Fruit fly (Drosophila melanogaster) whole organism, embryonic: ENCODE measurements around the gene lva.

Experiments used
- Adf1 ChIP-seq: fragments of 200-800 bp; sonication (Bioruptor generic); IDR thresholded peaks from 2 replicates; pipeline ENCODE4 v1.3.6; 2022; ENCODE audit warnings: missing biosample characterization, missing genetic modification characterization
- BtbVII ChIP-seq: fragments of 200-800 bp; sonication (Bioruptor generic); optimal IDR thresholded peaks from 3 replicates; lab custom pipeline; 2017; ENCODE audit warnings: missing biosample characterization, mild to moderate bottlenecking, missing genetic modification characterization
- CG10267 ChIP-seq: fragments of 200-800 bp; sonication (Bioruptor generic); optimal IDR thresholded peaks from 2 replicates; lab custom pipeline; 2018; ENCODE audit warnings: missing biosample characterization, mild to moderate bottlenecking, missing genetic modification characterization, moderate library complexity
- CG11504 ChIP-seq: fragments of 200-800 bp; sonication (Bioruptor generic); optimal IDR thresholded peaks from 3 replicates; lab custom pipeline; 2019; ENCODE audit warnings: missing biosample characterization, mild to moderate bottlenecking, missing genetic modification characterization, moderate library complexity
- CG11695 ChIP-seq: fragments of 200-800 bp; sonication (Bioruptor generic); IDR thresholded peaks from 3 replicates; pipeline ENCODE4 v1.3.6; 2022; ENCODE audit warnings: missing biosample characterization, missing genetic modification characterization
- CG12299 ChIP-seq: fragments of 200-800 bp; sonication (Bioruptor generic); optimal IDR thresholded peaks from 2 replicates; lab custom pipeline; 2018; ENCODE audit warnings: missing biosample characterization, mild to moderate bottlenecking, missing genetic modification characterization
- CG13424 ChIP-seq: fragments of 200-800 bp; sonication (Bioruptor generic); optimal IDR thresholded peaks from 2 replicates; lab custom pipeline; 2019; ENCODE audit warnings: missing biosample characterization, mild to moderate bottlenecking, missing genetic modification characterization, moderate library complexity
- CG13894 ChIP-seq: fragments of 200-800 bp; sonication (Bioruptor generic); optimal IDR thresholded peaks from 3 replicates; lab custom pipeline; 2018; ENCODE audit warnings: missing biosample characterization, mild to moderate bottlenecking, missing genetic modification characterization, moderate library complexity
- CG14710 ChIP-seq: fragments of 200-800 bp; sonication (Bioruptor generic); optimal IDR thresholded peaks from 3 replicates; lab custom pipeline; 2019; ENCODE audit warnings: missing biosample characterization, mild to moderate bottlenecking, missing genetic modification characterization, moderate library complexity
- CG15011 ChIP-seq: fragments of 200-800 bp; sonication (Bioruptor generic); optimal IDR thresholded peaks from 3 replicates; lab custom pipeline; 2018; ENCODE audit warnings: missing biosample characterization, mild to moderate bottlenecking, missing genetic modification characterization
- CG15073 ChIP-seq: fragments of 200-800 bp; sonication (Bioruptor generic); optimal IDR thresholded peaks from 2 replicates; lab custom pipeline; 2016; ENCODE audit warnings: missing biosample characterization, missing genetic modification characterization
- CG1832 ChIP-seq: fragments of 200-800 bp; sonication (Bioruptor generic); optimal IDR thresholded peaks from 2 replicates; lab custom pipeline; 2017; ENCODE audit warnings: missing biosample characterization, mild to moderate bottlenecking, missing genetic modification characterization, inconsistent platforms
- CG2120 ChIP-seq: fragments of 200-800 bp; sonication (Bioruptor generic); optimal IDR thresholded peaks from 3 replicates; lab custom pipeline; 2016; ENCODE audit warnings: missing biosample characterization, missing genetic modification characterization
- CG2202 ChIP-seq: fragments of 200-800 bp; sonication (Bioruptor generic); optimal IDR thresholded peaks from 2 replicates; lab custom pipeline; 2018; ENCODE audit warnings: missing biosample characterization, mild to moderate bottlenecking, missing genetic modification characterization
- CG2712 ChIP-seq: fragments of 200-800 bp; optimal IDR thresholded peaks from 3 replicates; lab custom pipeline; 2019; ENCODE audit warnings: missing biosample characterization, mild to moderate bottlenecking, missing genetic modification characterization, moderate library complexity
- CG2875 ChIP-seq: fragments of 200-800 bp; sonication (Bioruptor generic); optimal IDR thresholded peaks from 2 replicates; lab custom pipeline; 2017; ENCODE audit warnings: missing biosample characterization, mild to moderate bottlenecking, missing genetic modification characterization, missing genetic modification reagents
- CG33557 ChIP-seq: fragments of 200-800 bp; sonication (Bioruptor generic); optimal IDR thresholded peaks from 2 replicates; lab custom pipeline; 2019; ENCODE audit warnings: missing biosample characterization, mild to moderate bottlenecking, missing genetic modification characterization, moderate library complexity
- CG5245 ChIP-seq: fragments of 200-800 bp; sonication (Bioruptor generic); optimal IDR thresholded peaks from 3 replicates; lab custom pipeline; 2016; ENCODE audit warnings: missing biosample characterization, missing genetic modification characterization
- CG6813 ChIP-seq: fragments of 200-800 bp; sonication (Bioruptor generic); optimal IDR thresholded peaks from 2 replicates; lab custom pipeline; 2017; ENCODE audit warnings: missing biosample characterization, missing genetic modification characterization, mild to moderate bottlenecking, moderate library complexity, missing genetic modification reagents
- Doc2 ChIP-seq: fragments of 200-800 bp; sonication (Bioruptor generic); IDR thresholded peaks from 2 replicates; pipeline ENCODE4 v1.3.6; 2022; ENCODE audit warnings: missing biosample characterization, missing genetic modification characterization
- Gsc ChIP-seq: fragments of 200-800 bp; sonication (Bioruptor generic); IDR thresholded peaks from 2 replicates; pipeline ENCODE4 v1.3.6; 2022; ENCODE audit warnings: missing biosample characterization, missing genetic modification characterization
- Tbp ChIP-seq: fragments of >200 bp; optimal IDR thresholded peaks from 2 replicates; lab custom pipeline; 2018; ENCODE audit warnings: missing biosample characterization, missing genetic modification characterization
- Trl ChIP-seq, 3 experiments: fragments of >200 bp in 2 of 3; fragments of 200-800 bp in 1 of 3; sonication (Bioruptor generic) in 1 of 3; optimal IDR thresholded peaks; 2 replicates in 1 of 3; 3 replicates in 2 of 3; lab custom pipeline; 2016 to 2017; ENCODE audit warnings: missing biosample characterization in 1 of 3, missing genetic modification characterization in 1 of 3
- Xrp1 ChIP-seq: fragments of 200-800 bp; sonication (Bioruptor generic); IDR thresholded peaks from 2 replicates; pipeline ENCODE4 v1.3.6; 2022; ENCODE audit warnings: missing biosample characterization, missing genetic modification characterization
- bab2 ChIP-seq: fragments of 200-800 bp; sonication (Bioruptor generic); optimal IDR thresholded peaks from 2 replicates; lab custom pipeline; 2016; ENCODE audit warnings: missing biosample characterization, missing genetic modification characterization
- btn ChIP-seq: fragments of 200-800 bp; sonication (Bioruptor generic); optimal IDR thresholded peaks from 2 replicates; lab custom pipeline; 2016; ENCODE audit warnings: missing biosample characterization, missing genetic modification characterization
- caup ChIP-seq: fragments of 200-800 bp; sonication (Bioruptor generic); optimal IDR thresholded peaks from 3 replicates; lab custom pipeline; 2017; ENCODE audit warnings: missing biosample characterization, mild to moderate bottlenecking, missing genetic modification characterization, moderate library complexity; ENCODE audit not compliant: severe bottlenecking
- chm ChIP-seq: fragments of 200-800 bp; sonication (Bioruptor generic); IDR thresholded peaks from 2 replicates; pipeline ENCODE4 v1.3.6; 2022; ENCODE audit warnings: missing biosample characterization, missing genetic modification characterization
- crp ChIP-seq, 2 experiments: fragments of 200-800 bp; sonication (Bioruptor generic); optimal IDR thresholded peaks; 2 replicates in 1 of 2; 3 replicates in 1 of 2; lab custom pipeline; 2017; ENCODE audit warnings: missing biosample characterization in 2 of 2, missing genetic modification characterization in 2 of 2, mild to moderate bottlenecking in 1 of 2, moderate library complexity in 1 of 2
- cwo ChIP-seq: fragments of 200-800 bp; sonication (Bioruptor generic); optimal IDR thresholded peaks from 3 replicates; lab custom pipeline; 2017; ENCODE audit warnings: missing biosample characterization, missing genetic modification characterization, mild to moderate bottlenecking, moderate library complexity, missing genetic modification reagents
- dmrt99B ChIP-seq: fragments of 200-800 bp; sonication (Bioruptor generic); optimal IDR thresholded peaks from 2 replicates; lab custom pipeline; 2018; ENCODE audit warnings: missing biosample characterization, mild to moderate bottlenecking, missing genetic modification characterization, moderate library complexity
- insv ChIP-seq, 2 experiments: fragments of 200-800 bp; sonication (Bioruptor generic); optimal IDR thresholded peaks; 3 replicates each; lab custom pipeline; 2016 to 2018; ENCODE audit warnings: missing biosample characterization in 2 of 2, missing genetic modification characterization in 2 of 2
- inv ChIP-seq: fragments of 200-800 bp; sonication (Bioruptor generic); IDR thresholded peaks from 2 replicates; pipeline ENCODE4 v1.3.6; 2022; ENCODE audit warnings: missing biosample characterization, missing genetic modification characterization; ENCODE audit not compliant: partially characterized antibody
- jing ChIP-seq: fragments of 200-800 bp; sonication (Bioruptor generic); optimal IDR thresholded peaks from 2 replicates; lab custom pipeline; 2018; ENCODE audit warnings: missing biosample characterization, mild to moderate bottlenecking, missing genetic modification characterization
- nerfin-1 ChIP-seq: fragments of 200-800 bp; sonication (Bioruptor generic); optimal IDR thresholded peaks from 3 replicates; lab custom pipeline; 2019; ENCODE audit warnings: missing biosample characterization, mild to moderate bottlenecking, missing genetic modification characterization, moderate library complexity
- org-1 ChIP-seq: fragments of 200-800 bp; sonication (Bioruptor generic); optimal IDR thresholded peaks from 2 replicates; lab custom pipeline; 2017; ENCODE audit warnings: missing biosample characterization, missing genetic modification characterization
- pb ChIP-seq: fragments of 200-800 bp; sonication (Bioruptor generic); optimal IDR thresholded peaks from 3 replicates; lab custom pipeline; 2016; ENCODE audit warnings: missing biosample characterization, missing genetic modification characterization
- pfk ChIP-seq: fragments of 200-800 bp; sonication (Bioruptor generic); optimal IDR thresholded peaks from 2 replicates; lab custom pipeline; 2018; ENCODE audit warnings: missing biosample characterization, mild to moderate bottlenecking, missing genetic modification characterization, moderate library complexity
- run ChIP-seq: fragments of 200-800 bp; sonication (Bioruptor generic); optimal IDR thresholded peaks from 3 replicates; lab custom pipeline; 2018; ENCODE audit warnings: missing biosample characterization, mild to moderate bottlenecking, missing genetic modification characterization
- sc ChIP-seq, 3 experiments: fragments of >200 bp in 2 of 3; fragments of 200-800 bp in 1 of 3; sonication (Bioruptor generic) in 1 of 3; optimal IDR thresholded peaks; 2 replicates in 2 of 3; 3 replicates in 1 of 3; lab custom pipeline; 2017; ENCODE audit warnings: mild to moderate bottlenecking in 1 of 3, missing biosample characterization in 1 of 3, missing genetic modification characterization in 1 of 3, missing genetic modification reagents in 1 of 3
- sens ChIP-seq: fragments of 200-800 bp; sonication (Bioruptor generic); peaks from one replicate; lab custom pipeline; 2016; ENCODE audit warnings: missing biosample characterization, missing genetic modification characterization
- sens-2 ChIP-seq: fragments of 200-800 bp; sonication (Bioruptor generic); IDR thresholded peaks from 2 replicates; pipeline ENCODE4 v1.3.6; 2022; ENCODE audit warnings: missing biosample characterization, missing genetic modification characterization
- seq ChIP-seq: fragments of 200-800 bp; sonication (Bioruptor generic); IDR thresholded peaks from 2 replicates; pipeline ENCODE4 v1.3.6; 2022; ENCODE audit warnings: missing biosample characterization, missing genetic modification characterization
- usp ChIP-seq: fragments of >200 bp; optimal IDR thresholded peaks from 2 replicates; lab custom pipeline; 2017; ENCODE audit warnings: missing biosample characterization, missing genetic modification characterization
- wek ChIP-seq: fragments of 200-800 bp; sonication (Bioruptor generic); optimal IDR thresholded peaks from 3 replicates; lab custom pipeline; 2018; ENCODE audit warnings: missing biosample characterization, mild to moderate bottlenecking, missing genetic modification characterization, moderate library complexity

Gene lva

dm6 chrX:3967613-3968012, 2.5 kb upstream of the lva start (continued):
- TF ChIP-seq Gsc (GFP tag; lab: Robert Waterston, UW) (no peak), CG6813 (GFP tag; lab: Kevin White, UChicago) (peak; percentile 41), CG13424 (tag; lab: Kevin White, UChicago) (peak; percentile 2), dmrt99B (no peak), sens (GFP tag; lab: Kevin White, UChicago) (peak; percentile 85), Tbp (no peak), CG10267 (tag; lab: Kevin White, UChicago) (no peak), CG2202 (tag; lab: Kevin White, UChicago) (peak; percentile 21), wek (peak; percentile 23), CG2120 (GFP tag; lab: Kevin White, UChicago) (no peak), CG5245 (GFP tag; lab: Kevin White, UChicago) (no peak), pb (GFP tag; lab: Kevin White, UChicago) (no peak), sc (optimal IDR thresholded peaks at IDR 0.05; lab: Kevin White, UChicago) (no peak), sc (GFP tag; optimal IDR thresholded peaks at IDR 0.05; lab: Kevin White, UChicago) (peak; percentile 34), pfk (no peak), org-1 (GFP tag; lab: Kevin White, UChicago) (peak; percentile 18), chm (GFP tag; lab: Robert Waterston, UW) (no peak), cwo (GFP tag; lab: Kevin White, UChicago) (no peak), Trl (optimal IDR thresholded peaks at IDR 0.05; lab: Kevin White, UChicago) (no peak), Trl (GFP tag; optimal IDR thresholded peaks at IDR 0.05; lab: Kevin White, UChicago) (no peak), insv (GFP tag; optimal IDR thresholded peaks at IDR 0.05; lab: Kevin White, UChicago) (no peak), Xrp1 (GFP tag; lab: Robert Waterston, UW) (0 out of 2 replicates have a peak, but pooled peaks have one; percentile 16), usp (GFP tag; lab: Kevin White, UChicago) (no peak), sens-2 (no peak), CG12299 (no peak), CG2875 (GFP tag; lab: Kevin White, UChicago) (peak; percentile 33), CG1832 (GFP tag; lab: Kevin White, UChicago) (no peak), CG15073 (GFP tag; lab: Kevin White, UChicago) (no peak), CG2712 (tag; lab: Kevin White, UChicago) (peak; percentile 25), bab2 (GFP tag; lab: Kevin White, UChicago) (no peak), BtbVII (GFP tag; lab: Kevin White, UChicago) (no peak), btn (GFP tag; lab: Kevin White, UChicago) (no peak), crp (GFP tag; optimal IDR thresholded peaks at IDR 0.05; lab: Kevin White, UChicago) (no peak), CG33557 (GFP tag; lab: Kevin White, UChicago) (peak; percentile 70), CG13894 (tag; lab: Kevin White, UChicago) (no peak), CG11695 (GFP tag; lab: Robert Waterston, UW) (no peak), CG15011 (GFP tag; lab: Kevin White, UChicago) (no peak), Adf1 (GFP tag; lab: Robert Waterston, UW) (no peak), inv (GFP tag; lab: Robert Waterston, UW) (no peak), CG14710 (peak; percentile 27), Doc2 (no peak), caup (no peak), run (tag; lab: Kevin White, UChicago) (no peak), seq (GFP tag; lab: Robert Waterston, UW) (no peak), nerfin-1 (tag; lab: Kevin White, UChicago) (peak; percentile 27), CG11504 (tag; lab: Kevin White, UChicago) (no peak), jing (no peak)
- TF ChIP-seq, all 482 proteins: peak for 22
